Fruit fly (Drosophila melanogaster) Kc167 (cell line): ENCODE data around the gene CSN1b.

Source experiments
- Myc ChIP-seq: fragments of >200 bp; optimal IDR thresholded peaks from 2 replicates; lab custom pipeline; 2017; ENCODE audit warnings: missing external identifiers
- Sin3A ChIP-seq: fragments of >200 bp; optimal IDR thresholded peaks from 2 replicates; lab custom pipeline; 2018; ENCODE audit warnings: missing external identifiers
- h ChIP-seq: fragments of >200 bp; optimal IDR thresholded peaks from 3 replicates; lab custom pipeline; 2018; ENCODE audit warnings: missing external identifiers
- insv ChIP-seq: fragments of >200 bp; optimal IDR thresholded peaks from 3 replicates; lab custom pipeline; 2018; ENCODE audit warnings: missing external identifiers
- psq ChIP-seq: fragments of >200 bp; optimal IDR thresholded peaks from 2 replicates; lab custom pipeline; 2017; ENCODE audit warnings: missing external identifiers
- ttk ChIP-seq: sonication (Bioruptor generic); optimal IDR thresholded peaks from 2 replicates; lab custom pipeline; 2017; ENCODE audit warnings: missing external identifiers

Gene CSN1b

DNA sequence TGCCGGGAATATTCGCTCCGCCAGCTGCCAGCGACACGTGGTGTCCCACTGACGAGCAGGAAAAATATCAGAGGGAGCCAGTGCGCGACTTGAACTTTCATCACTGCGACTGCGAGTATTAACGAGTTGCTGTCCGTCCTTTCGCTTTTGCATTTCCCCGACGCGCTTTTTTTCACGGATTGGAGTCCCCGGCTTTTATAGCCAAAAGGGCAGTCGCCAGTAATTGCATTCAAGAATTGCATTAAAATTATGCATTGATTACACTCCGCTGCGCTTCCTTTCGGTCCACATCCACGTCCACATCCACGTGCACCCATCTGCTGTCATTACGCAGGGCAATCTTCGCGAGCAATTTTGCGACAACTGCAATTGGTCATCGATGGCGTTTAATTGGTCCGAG is 6.4 kb upstream of the CSN1b start, which contains the start of gene Ir75d:
Ir75d (minus strand) TSS at position 101 of the 400 bp plus-strand sequence.
- TF ChIP-seq Myc (lab: Kevin White, UChicago) (no peak), Sin3A (lab: Kevin White, UChicago) (no peak), psq (lab: Kevin White, UChicago) (no peak), insv (lab: Kevin White, UChicago) (no peak), ttk (no peak), h (no peak)

DNA sequence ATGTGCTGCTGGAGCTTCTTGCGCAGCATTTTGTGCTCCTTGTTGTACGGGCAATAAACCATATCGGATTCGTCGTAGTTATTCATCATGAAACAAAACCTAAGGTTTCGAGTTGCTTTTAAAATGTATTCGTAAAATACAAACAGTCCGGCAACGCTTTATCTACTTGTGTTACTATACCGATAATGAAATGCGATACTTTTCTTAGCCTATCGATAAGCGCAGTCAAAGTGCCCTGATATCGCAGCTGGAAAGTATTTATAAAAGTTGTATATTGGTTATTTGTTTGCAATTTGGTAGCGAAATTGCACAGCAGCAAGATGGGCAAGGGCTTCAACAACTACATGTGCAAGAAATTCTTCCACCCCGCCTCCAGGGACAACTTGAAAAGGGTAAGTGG is 3.3 kb downstream of the CSN1b start, which contains the start of the genes arx and CG6843:
arx (minus strand) TSS at position 144 of the 400 bp plus-strand sequence.
CG6843 (plus strand) TSS at position 184 of the 400 bp plus-strand sequence.
- TF ChIP-seq Sin3A (lab: Kevin White, UChicago) (no peak), psq (lab: Kevin White, UChicago) (no peak)

DNA sequence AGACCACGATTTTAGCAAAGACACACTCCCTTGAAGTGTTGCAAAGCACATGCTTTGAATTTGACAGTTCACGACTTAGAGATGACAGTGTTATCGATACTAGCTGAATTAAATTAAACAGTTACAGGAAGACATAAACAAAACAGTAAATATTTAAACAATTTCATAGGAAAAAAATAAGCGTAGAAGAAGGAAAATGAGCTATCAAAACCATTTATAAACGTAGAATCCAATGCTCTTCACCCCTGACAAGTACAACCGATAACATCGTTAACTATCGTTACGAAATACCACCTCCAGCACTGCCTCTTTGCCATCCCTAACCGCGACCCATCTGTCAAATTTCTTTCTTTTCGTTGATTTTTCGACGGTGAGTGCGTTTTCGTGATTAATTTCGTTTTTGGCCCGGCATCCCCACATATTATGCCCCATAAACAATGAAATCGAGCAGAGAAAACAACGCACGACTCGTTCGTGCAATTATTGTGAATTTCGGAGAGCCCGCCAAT is 5.9 kb downstream of the CSN1b start, which contains the start of gene RpL26:
RpL26 (plus strand) TSS at position 106 of the 509 bp plus-strand sequence.
- no peak for TF ChIP-seq insv (lab: Kevin White, UChicago)
- TF ChIP-seq psq (lab: Kevin White, UChicago), result no peak
- no peak for TF ChIP-seq Sin3A (lab: Kevin White, UChicago)
- TF ChIP-seq ttk, result no peak
- no peak for TF ChIP-seq h
- no peak for TF ChIP-seq Myc (lab: Kevin White, UChicago)

DNA sequence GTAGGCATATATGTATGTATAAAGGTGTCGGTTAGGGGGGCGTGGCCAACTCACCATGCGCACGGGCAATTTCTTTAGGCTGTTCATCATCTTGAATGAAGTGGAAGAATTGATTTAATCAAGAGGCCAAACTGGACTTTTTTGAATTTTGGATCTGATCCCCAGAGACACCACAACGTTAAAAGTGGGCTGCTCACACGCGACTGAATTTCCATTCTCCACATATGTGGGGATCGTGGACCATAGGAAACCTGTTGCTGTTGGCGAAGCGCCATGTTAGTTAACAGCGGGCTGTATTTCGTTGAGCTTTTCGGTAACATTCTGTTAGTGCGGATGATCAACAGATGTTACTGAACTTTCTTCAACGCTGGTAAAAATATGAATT is 6.7 kb downstream of the CSN1b start, which contains the start of gene CG3902:
CG3902 (minus strand) TSS at position 208 of the 385 bp plus-strand sequence.
- TF ChIP-seq Sin3A (lab: Kevin White, UChicago) (no peak), insv (lab: Kevin White, UChicago) (no peak)

DNA sequence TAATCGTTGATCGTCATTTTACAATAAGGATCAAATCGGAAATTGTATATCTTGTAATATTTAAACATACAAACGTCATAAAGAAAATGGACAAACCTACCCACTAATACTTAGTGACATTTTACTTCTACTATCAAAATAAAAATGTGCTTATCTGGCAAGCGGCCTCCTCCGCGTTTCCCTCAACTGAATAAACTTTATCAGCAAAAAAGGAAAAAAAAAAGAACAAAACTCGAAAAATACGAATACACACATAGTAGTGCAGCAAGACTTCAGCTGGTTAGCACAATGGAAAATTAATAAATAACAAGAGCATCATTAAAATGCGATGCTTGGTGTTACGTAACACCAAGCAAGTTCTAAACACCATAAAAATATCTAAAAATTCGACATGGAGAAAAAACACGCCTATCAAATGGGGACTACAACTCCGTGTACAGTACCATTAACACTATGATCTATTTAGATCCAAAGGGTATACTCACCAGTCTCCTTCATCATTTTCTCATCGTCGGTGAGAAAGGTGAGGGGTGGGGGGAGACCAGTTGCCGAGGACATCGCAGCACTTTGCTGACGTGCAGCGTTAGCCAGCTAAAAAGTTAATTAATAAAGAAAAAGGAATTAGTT is 7.2 kb downstream of the CSN1b start:
- no peak for TF ChIP-seq h
- no peak for TF ChIP-seq Myc (lab: Kevin White, UChicago)
- TF ChIP-seq insv (lab: Kevin White, UChicago), result no peak
- no peak for TF ChIP-seq Sin3A (lab: Kevin White, UChicago)
- TF ChIP-seq ttk, result no peak

DNA sequence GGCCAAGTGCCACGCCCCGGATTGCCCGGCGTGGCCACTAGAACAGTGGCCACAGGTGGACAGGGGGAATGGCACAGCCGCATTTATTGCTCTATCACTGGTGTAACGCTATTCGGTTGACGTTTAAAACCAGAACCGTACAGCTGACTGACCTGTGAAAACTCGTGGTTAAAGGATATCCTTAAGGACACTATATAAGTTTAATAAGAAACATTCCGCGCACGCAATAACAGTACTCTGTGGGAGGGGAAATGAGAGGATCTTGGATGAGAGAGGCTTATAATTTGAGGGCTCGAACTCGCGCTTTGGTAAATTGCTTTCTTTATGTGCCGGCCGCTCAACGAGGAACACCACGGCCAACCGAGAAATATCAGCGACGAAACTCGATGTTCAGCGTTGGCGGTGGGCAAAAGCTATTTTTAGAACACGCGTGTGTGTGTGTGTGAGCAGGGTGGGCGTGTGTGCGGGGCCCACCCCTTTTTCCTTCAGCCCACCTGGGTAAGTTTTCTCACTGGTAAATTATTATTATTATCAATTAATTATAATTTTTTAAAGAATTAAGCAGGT is 8.3 kb downstream of the CSN1b start:
- TF ChIP-seq Myc (lab: Kevin White, UChicago), result no peak
- no peak for TF ChIP-seq psq (lab: Kevin White, UChicago)
- no peak for TF ChIP-seq h
- no peak for TF ChIP-seq insv (lab: Kevin White, UChicago)
- no peak for TF ChIP-seq Sin3A (lab: Kevin White, UChicago)
- no peak for TF ChIP-seq ttk

DNA sequence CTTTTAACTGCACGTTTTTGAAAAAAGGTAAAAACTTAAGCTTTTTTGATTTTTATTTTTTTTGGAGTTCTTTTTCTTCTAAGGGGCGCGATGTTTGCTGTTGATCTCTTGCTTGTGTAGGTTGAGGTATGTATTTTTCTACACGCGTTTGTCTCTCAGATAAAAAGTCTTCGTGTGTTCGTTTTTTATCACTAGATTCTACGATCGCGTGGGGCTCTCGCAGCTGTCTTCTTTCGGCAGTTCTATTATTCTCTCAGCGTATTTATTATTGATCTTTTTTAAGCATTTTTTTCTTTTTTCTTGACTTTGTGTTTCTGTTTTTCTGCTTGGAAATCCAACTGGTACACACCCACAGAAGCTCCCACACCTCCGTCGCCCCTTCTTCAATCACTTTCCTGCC is 9.7 kb downstream of the CSN1b start:
- TF ChIP-seq ttk (no peak), h (no peak), psq (lab: Kevin White, UChicago) (no peak), Sin3A (lab: Kevin White, UChicago) (no peak), insv (lab: Kevin White, UChicago) (no peak), Myc (lab: Kevin White, UChicago) (no peak)

DNA sequence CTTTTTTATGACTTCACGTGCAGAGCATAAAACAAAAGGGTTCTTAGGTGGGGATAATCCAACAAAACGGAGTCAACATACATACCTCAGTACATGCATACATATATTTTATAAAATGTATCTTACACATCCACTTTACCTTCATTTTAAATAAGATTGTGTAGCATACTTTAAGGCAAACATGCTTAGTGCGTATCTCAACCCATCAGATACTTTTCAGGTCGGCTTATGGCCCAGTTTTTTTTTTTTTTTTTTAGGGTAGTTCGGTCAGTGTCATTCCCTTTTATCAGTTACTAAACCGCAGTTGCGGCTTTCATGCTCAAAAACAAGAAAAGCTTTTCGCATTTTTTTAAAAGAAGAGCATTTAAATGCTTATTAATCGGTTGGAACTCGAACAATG is 12.7 kb downstream of the CSN1b start, which contains the start of gene NijB:
NijB (plus strand) TSS at position 398 of the 400 bp plus-strand sequence.
- TF ChIP-seq Myc (lab: Kevin White, UChicago), result no peak
- no peak for TF ChIP-seq Sin3A (lab: Kevin White, UChicago)
- TF ChIP-seq insv (lab: Kevin White, UChicago), result no peak
- no peak for TF ChIP-seq ttk
- no peak for TF ChIP-seq psq (lab: Kevin White, UChicago)
- no peak for TF ChIP-seq h

DNA sequence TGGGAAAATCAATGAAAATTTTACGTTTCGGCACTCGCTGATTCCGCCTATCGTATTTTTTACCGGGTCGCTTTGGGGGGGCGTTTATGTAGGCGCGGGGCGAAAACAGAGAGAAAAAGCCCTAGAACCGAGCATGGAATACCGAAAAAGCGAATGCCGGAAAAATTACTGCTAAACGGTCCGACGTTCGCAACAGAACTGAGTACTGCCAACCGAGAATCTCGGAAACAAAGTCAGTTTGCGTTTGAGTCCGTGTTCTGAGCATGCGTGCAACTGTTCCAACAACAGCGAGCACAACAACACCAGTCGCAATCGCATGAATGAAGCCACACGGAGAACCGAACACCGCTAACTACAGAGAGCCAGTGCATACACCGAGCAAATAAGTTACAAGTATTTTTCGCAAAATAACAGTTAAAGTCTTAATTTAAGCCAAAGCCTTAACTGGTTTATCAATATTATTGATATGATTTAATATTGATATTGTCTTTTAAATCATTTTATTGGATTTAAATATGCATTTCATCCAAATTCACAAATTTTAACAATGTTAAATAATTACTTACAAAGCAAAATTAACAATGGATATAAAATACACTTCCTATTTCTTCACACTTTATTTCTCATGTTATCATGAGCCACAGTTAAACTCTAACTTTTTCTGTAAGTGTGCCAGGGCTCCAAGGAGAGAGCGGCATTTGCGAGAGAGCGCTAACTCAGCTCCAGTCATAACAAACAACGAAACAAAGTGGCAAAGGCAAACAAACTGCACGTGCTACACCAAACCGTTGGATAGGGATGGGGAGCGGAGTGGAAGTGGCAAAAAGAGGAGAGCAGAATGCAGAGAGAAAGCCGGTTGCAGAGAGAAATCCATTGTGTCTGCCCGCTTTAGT is 14.2 kb downstream of the CSN1b start, which contains the start of gene CG3961:
CG3961 (minus strand) TSS at position 201 of the 893 bp plus-strand sequence.
- TF ChIP-seq insv (lab: Kevin White, UChicago) (no peak), Myc (lab: Kevin White, UChicago) (no peak), psq (lab: Kevin White, UChicago) (no peak), h (no peak), ttk (no peak), Sin3A (lab: Kevin White, UChicago) (no peak)

DNA sequence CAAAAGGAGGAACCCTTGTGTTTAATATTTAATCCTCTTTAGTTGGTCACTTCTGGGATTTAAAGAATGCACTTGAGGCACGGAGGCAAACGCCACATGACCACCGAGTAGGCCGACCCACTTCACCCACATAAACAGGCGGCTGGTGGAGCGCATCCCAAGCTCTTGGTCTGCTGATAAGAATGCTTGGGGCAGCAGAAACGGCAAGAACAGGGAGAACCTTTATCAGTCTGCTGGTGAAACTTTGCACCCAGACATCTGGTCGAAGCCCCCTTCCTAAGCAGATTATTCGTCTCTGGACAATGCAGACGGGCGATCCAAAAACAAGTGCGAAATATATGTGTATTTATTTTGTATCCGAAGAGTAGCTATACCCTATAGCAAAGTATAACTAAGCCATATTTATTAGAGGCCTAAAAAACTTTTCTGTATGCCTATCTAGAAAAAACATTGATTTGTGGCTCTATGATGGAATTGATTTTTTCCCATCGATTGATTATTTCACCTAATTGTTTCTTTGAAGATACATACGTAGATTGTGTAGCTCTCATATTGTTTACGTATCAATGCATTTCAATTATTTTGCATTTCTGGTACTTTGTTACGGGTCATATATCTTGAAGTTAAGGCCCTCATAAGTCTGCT is 15.4 kb downstream of the CSN1b start:
- TF ChIP-seq insv (lab: Kevin White, UChicago), result no peak
- no peak for TF ChIP-seq ttk
- no peak for TF ChIP-seq Myc (lab: Kevin White, UChicago)
- no peak for TF ChIP-seq h
- no peak for TF ChIP-seq psq (lab: Kevin White, UChicago)
- TF ChIP-seq Sin3A (lab: Kevin White, UChicago), result no peak

DNA sequence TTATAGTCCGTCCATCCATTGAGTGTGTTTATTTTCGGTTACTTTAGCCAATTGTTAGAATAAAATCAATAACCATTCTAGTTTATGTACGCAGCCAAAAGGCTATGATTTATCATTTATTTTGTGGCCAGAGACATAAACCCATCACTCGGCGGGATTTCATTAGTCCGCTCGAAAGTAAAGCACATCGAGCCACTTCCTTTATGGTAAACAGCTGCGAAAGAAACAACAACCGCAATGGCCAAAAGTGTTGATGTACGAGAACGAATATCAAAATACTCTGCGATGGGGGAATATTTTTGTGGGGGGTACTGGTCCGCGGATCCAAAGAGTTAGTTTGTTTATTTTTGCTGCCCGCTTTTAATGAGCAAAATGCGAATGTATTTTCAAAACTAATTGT is 23.1 kb downstream of the CSN1b start:
- TF ChIP-seq h, result no peak
- no peak for TF ChIP-seq Sin3A (lab: Kevin White, UChicago)
- no peak for TF ChIP-seq insv (lab: Kevin White, UChicago)
- no peak for TF ChIP-seq psq (lab: Kevin White, UChicago)
- no peak for TF ChIP-seq Myc (lab: Kevin White, UChicago)
- no peak for TF ChIP-seq ttk
